Fruit fly (Drosophila melanogaster) whole organism, embryonic: ENCODE measurements around the gene Taf10.

Source experiments
- Atf3 ChIP-seq: fragments of 200-800 bp; sonication (Bioruptor generic); optimal IDR thresholded peaks from 3 replicates; lab custom pipeline; 2016; ENCODE audit warnings: missing biosample characterization, missing genetic modification characterization
- Bgb ChIP-seq: fragments of 200-800 bp; sonication (Bioruptor generic); IDR thresholded peaks from 2 replicates; pipeline ENCODE4 v1.3.6; 2022; ENCODE audit warnings: missing biosample characterization, missing genetic modification characterization; ENCODE audit not compliant: partially characterized antibody
- CG12104 ChIP-seq: fragments of 200-800 bp; sonication (Bioruptor generic); optimal IDR thresholded peaks from 3 replicates; lab custom pipeline; 2016; ENCODE audit warnings: missing biosample characterization, missing genetic modification characterization
- CG12744 ChIP-seq: fragments of 200-800 bp; sonication (Bioruptor generic); optimal IDR thresholded peaks from 2 replicates; lab custom pipeline; 2016; ENCODE audit warnings: missing biosample characterization, missing genetic modification characterization
- CG12769 ChIP-seq: fragments of 200-800 bp; sonication (Bioruptor generic); optimal IDR thresholded peaks from 2 replicates; lab custom pipeline; 2019; ENCODE audit warnings: missing biosample characterization, mild to moderate bottlenecking, missing genetic modification characterization, moderate library complexity
- CG12942 ChIP-seq: fragments of 200-800 bp; sonication (Bioruptor generic); optimal IDR thresholded peaks from 3 replicates; lab custom pipeline; 2016; ENCODE audit warnings: missing biosample characterization, missing genetic modification characterization
- CG13287 ChIP-seq: fragments of 200-800 bp; sonication (Bioruptor generic); IDR thresholded peaks from 2 replicates; pipeline ENCODE4 v1.3.6; 2022; ENCODE audit warnings: missing biosample characterization, missing genetic modification characterization; ENCODE audit not compliant: partially characterized antibody
- CG13296 ChIP-seq: fragments of 200-800 bp; sonication (Bioruptor generic); optimal IDR thresholded peaks from 3 replicates; lab custom pipeline; 2018; ENCODE audit warnings: missing biosample characterization, mild to moderate bottlenecking, missing genetic modification characterization
- CG13624 ChIP-seq: fragments of 200-800 bp; sonication (Bioruptor generic); optimal IDR thresholded peaks from 2 replicates; lab custom pipeline; 2016; ENCODE audit warnings: missing biosample characterization, missing genetic modification characterization
- CG14667 ChIP-seq: fragments of 200-800 bp; sonication (Bioruptor generic); IDR thresholded peaks from 2 replicates; pipeline ENCODE4 v1.3.6; 2022; ENCODE audit warnings: missing biosample characterization, missing genetic modification characterization
- CG14710 ChIP-seq: fragments of 200-800 bp; sonication (Bioruptor generic); optimal IDR thresholded peaks from 3 replicates; lab custom pipeline; 2019; ENCODE audit warnings: missing biosample characterization, mild to moderate bottlenecking, missing genetic modification characterization, moderate library complexity
- CG17568 ChIP-seq: fragments of 200-800 bp; sonication (Bioruptor generic); optimal IDR thresholded peaks from 2 replicates; lab custom pipeline; 2018; ENCODE audit warnings: missing biosample characterization, mild to moderate bottlenecking, missing genetic modification characterization, moderate library complexity
- CG17829 ChIP-seq: fragments of 200-800 bp; optimal IDR thresholded peaks from 2 replicates; lab custom pipeline; 2019; ENCODE audit warnings: missing biosample characterization, mild to moderate bottlenecking, missing genetic modification characterization, moderate library complexity
- CG18262 ChIP-seq: fragments of 200-800 bp; optimal IDR thresholded peaks from 3 replicates; lab custom pipeline; 2019; ENCODE audit warnings: missing biosample characterization, mild to moderate bottlenecking, missing genetic modification characterization, moderate library complexity
- CG30403 ChIP-seq: fragments of 200-800 bp; sonication (Bioruptor generic); optimal IDR thresholded peaks from 3 replicates; lab custom pipeline; 2016; ENCODE audit warnings: missing biosample characterization, missing genetic modification characterization
- CG30431 ChIP-seq: fragments of 200-800 bp; sonication (Bioruptor generic); optimal IDR thresholded peaks from 2 replicates; lab custom pipeline; 2017; ENCODE audit warnings: missing biosample characterization, missing genetic modification characterization
- CG3407 ChIP-seq: fragments of 200-800 bp; sonication (Bioruptor generic); optimal IDR thresholded peaks from 2 replicates; lab custom pipeline; 2018; ENCODE audit warnings: missing biosample characterization, mild to moderate bottlenecking, missing genetic modification characterization
- CG3995 ChIP-seq: fragments of 200-800 bp; sonication (Bioruptor generic); optimal IDR thresholded peaks from 3 replicates; lab custom pipeline; 2016; ENCODE audit warnings: missing biosample characterization, missing genetic modification characterization
- CG42726 ChIP-seq: fragments of 200-800 bp; sonication (Bioruptor generic); IDR thresholded peaks from 2 replicates; pipeline ENCODE4 v1.3.6; 2022; ENCODE audit warnings: missing biosample characterization, missing genetic modification characterization; ENCODE audit not compliant: partially characterized antibody
- CG5180 ChIP-seq: fragments of 200-800 bp; sonication (Bioruptor generic); optimal IDR thresholded peaks from 3 replicates; lab custom pipeline; 2017; ENCODE audit warnings: missing biosample characterization, missing genetic modification characterization, mild to moderate bottlenecking, moderate library complexity, missing genetic modification reagents
- CG7839 ChIP-seq: fragments of 200-800 bp; sonication (Bioruptor generic); optimal IDR thresholded peaks from 3 replicates; lab custom pipeline; 2018; ENCODE audit warnings: missing biosample characterization, mild to moderate bottlenecking, missing genetic modification characterization, moderate library complexity
- CG9817 ChIP-seq: fragments of 200-800 bp; sonication (Bioruptor generic); optimal IDR thresholded peaks from 2 replicates; lab custom pipeline; 2018; ENCODE audit warnings: missing biosample characterization, mild to moderate bottlenecking, missing genetic modification characterization, moderate library complexity
- CTCF ChIP-seq: fragments of 200-800 bp; sonication (Bioruptor generic); optimal IDR thresholded peaks from 2 replicates; lab custom pipeline; 2017; ENCODE audit warnings: missing biosample characterization, mild to moderate bottlenecking, missing genetic modification characterization, moderate library complexity
- Dek ChIP-seq: fragments of 200-800 bp; sonication (Bioruptor generic); optimal IDR thresholded peaks from 3 replicates; lab custom pipeline; 2019; ENCODE audit warnings: missing biosample characterization, mild to moderate bottlenecking, missing genetic modification characterization, moderate library complexity
- Doc2 ChIP-seq: fragments of 200-800 bp; sonication (Bioruptor generic); IDR thresholded peaks from 2 replicates; pipeline ENCODE4 v1.3.6; 2022; ENCODE audit warnings: missing biosample characterization, missing genetic modification characterization
- Gug ChIP-seq: fragments of 200-800 bp; sonication (Bioruptor generic); IDR thresholded peaks from 4 replicates; pipeline ENCODE4 v1.3.6; 2022; ENCODE audit warnings: missing biosample characterization, missing genetic modification characterization
- Hr51 ChIP-seq, 2 experiments: fragments of 200-800 bp; sonication (Bioruptor generic); optimal IDR thresholded peaks; 2 replicates in 1 of 2; 3 replicates in 1 of 2; lab custom pipeline; 2016 to 2018; ENCODE audit warnings: missing biosample characterization in 2 of 2, missing genetic modification characterization in 2 of 2, mild to moderate bottlenecking in 1 of 2, moderate library complexity in 1 of 2
- Meics ChIP-seq: fragments of 200-800 bp; sonication (Bioruptor generic); optimal IDR thresholded peaks from 2 replicates; lab custom pipeline; 2017; ENCODE audit warnings: missing biosample characterization, mild to moderate bottlenecking, missing genetic modification characterization
- Tbp ChIP-seq: fragments of >200 bp; optimal IDR thresholded peaks from 2 replicates; lab custom pipeline; 2018; ENCODE audit warnings: missing biosample characterization, missing genetic modification characterization
- Xrp1 ChIP-seq: fragments of 200-800 bp; sonication (Bioruptor generic); IDR thresholded peaks from 2 replicates; pipeline ENCODE4 v1.3.6; 2022; ENCODE audit warnings: missing biosample characterization, missing genetic modification characterization
- ab ChIP-seq: fragments of 200-800 bp; sonication (Bioruptor generic); optimal IDR thresholded peaks from 2 replicates; lab custom pipeline; 2016; ENCODE audit warnings: missing biosample characterization, missing genetic modification characterization
- ac ChIP-seq: fragments of 200-800 bp; sonication (Bioruptor generic); optimal IDR thresholded peaks from 3 replicates; lab custom pipeline; 2017; ENCODE audit warnings: missing biosample characterization, mild to moderate bottlenecking, missing genetic modification characterization
- al ChIP-seq: fragments of 200-800 bp; sonication (Bioruptor generic); IDR thresholded peaks from 2 replicates; pipeline ENCODE4 v1.3.6; 2022; ENCODE audit warnings: missing biosample characterization, missing genetic modification characterization
- chm ChIP-seq: fragments of 200-800 bp; sonication (Bioruptor generic); IDR thresholded peaks from 2 replicates; pipeline ENCODE4 v1.3.6; 2022; ENCODE audit warnings: missing biosample characterization, missing genetic modification characterization
- ci ChIP-seq: fragments of 200-800 bp; sonication (Bioruptor generic); IDR thresholded peaks from 3 replicates; pipeline ENCODE4 v1.3.6; 2022; ENCODE audit warnings: missing biosample characterization, missing genetic modification characterization
- croc ChIP-seq: fragments of 200-800 bp; sonication (Bioruptor generic); conservative IDR thresholded peaks from 3 replicates; pipeline ENCODE4 v1.3.6; 2022; ENCODE audit warnings: missing biosample characterization, missing genetic modification characterization
- dysf ChIP-seq: fragments of 200-800 bp; sonication (Bioruptor generic); IDR thresholded peaks from 3 replicates; pipeline ENCODE4 v1.3.6; 2022; ENCODE audit warnings: missing biosample characterization, missing genetic modification characterization
- esg ChIP-seq: fragments of 200-800 bp; sonication (Bioruptor generic); conservative IDR thresholded peaks from 2 replicates; pipeline ENCODE4 v1.3.6; 2022; ENCODE audit warnings: missing biosample characterization, missing genetic modification characterization
- fd3F ChIP-seq: fragments of 200-800 bp; sonication (Bioruptor generic); optimal IDR thresholded peaks from 2 replicates; lab custom pipeline; 2018; ENCODE audit warnings: missing biosample characterization, mild to moderate bottlenecking, missing genetic modification characterization, moderate library complexity
- gcm2 ChIP-seq: fragments of 200-800 bp; sonication (Bioruptor generic); optimal IDR thresholded peaks from 2 replicates; lab custom pipeline; 2016; ENCODE audit warnings: missing biosample characterization, missing genetic modification characterization
- gt ChIP-seq: fragments of 200-800 bp; sonication (Bioruptor generic); IDR thresholded peaks from 2 replicates; pipeline ENCODE4 v1.3.6; 2022; ENCODE audit warnings: missing biosample characterization, missing genetic modification characterization
- jumu ChIP-seq: fragments of 200-800 bp; sonication (Bioruptor generic); optimal IDR thresholded peaks from 3 replicates; lab custom pipeline; 2016; ENCODE audit warnings: missing biosample characterization, missing genetic modification characterization
- ken ChIP-seq: fragments of 200-800 bp; sonication (Bioruptor generic); IDR thresholded peaks from 3 replicates; pipeline ENCODE4 v1.3.6; 2022; ENCODE audit warnings: missing biosample characterization, missing genetic modification characterization
- klu ChIP-seq: fragments of 200-800 bp; sonication (Bioruptor generic); IDR thresholded peaks from 2 replicates; pipeline ENCODE4 v1.3.6; 2022; ENCODE audit warnings: missing biosample characterization, missing genetic modification characterization
- knrl ChIP-seq: fragments of 200-800 bp; sonication (Bioruptor generic); IDR thresholded peaks from 3 replicates; pipeline ENCODE4 v1.3.6; 2022; ENCODE audit warnings: missing biosample characterization, missing genetic modification characterization; ENCODE audit not compliant: partially characterized antibody
- lab ChIP-seq: fragments of 200-800 bp; sonication (Bioruptor generic); optimal IDR thresholded peaks from 3 replicates; lab custom pipeline; 2017; ENCODE audit warnings: missing biosample characterization, missing genetic modification characterization, mild to moderate bottlenecking, moderate library complexity, missing genetic modification reagents
- lov ChIP-seq, 2 experiments: fragments of 200-800 bp in 1 of 2; fragments of >200 bp in 1 of 2; sonication (Bioruptor generic) in 1 of 2; IDR thresholded peaks in 1 of 2; optimal IDR thresholded peaks in 1 of 2; 2 replicates in 1 of 2; 3 replicates in 1 of 2; pipeline versions ENCODE4 v1.3.6 to Lab custom; 2017 to 2022; ENCODE audit warnings: missing biosample characterization in 1 of 2, missing genetic modification characterization in 1 of 2
- maf-S ChIP-seq: fragments of 200-800 bp; sonication (Bioruptor generic); optimal IDR thresholded peaks from 2 replicates; lab custom pipeline; 2016; ENCODE audit warnings: missing biosample characterization, missing genetic modification characterization
- nerfin-2 ChIP-seq: fragments of 200-800 bp; sonication (Bioruptor generic); IDR thresholded peaks from 2 replicates; pipeline ENCODE4 v1.3.6; 2022; ENCODE audit warnings: missing biosample characterization, missing genetic modification characterization; ENCODE audit not compliant: partially characterized antibody
- seq ChIP-seq: fragments of 200-800 bp; sonication (Bioruptor generic); IDR thresholded peaks from 2 replicates; pipeline ENCODE4 v1.3.6; 2022; ENCODE audit warnings: missing biosample characterization, missing genetic modification characterization
- tap ChIP-seq: fragments of 200-800 bp; optimal IDR thresholded peaks from 3 replicates; lab custom pipeline; 2019; ENCODE audit warnings: missing biosample characterization, mild to moderate bottlenecking, missing genetic modification characterization, moderate library complexity

The Taf10 gene

DNA sequence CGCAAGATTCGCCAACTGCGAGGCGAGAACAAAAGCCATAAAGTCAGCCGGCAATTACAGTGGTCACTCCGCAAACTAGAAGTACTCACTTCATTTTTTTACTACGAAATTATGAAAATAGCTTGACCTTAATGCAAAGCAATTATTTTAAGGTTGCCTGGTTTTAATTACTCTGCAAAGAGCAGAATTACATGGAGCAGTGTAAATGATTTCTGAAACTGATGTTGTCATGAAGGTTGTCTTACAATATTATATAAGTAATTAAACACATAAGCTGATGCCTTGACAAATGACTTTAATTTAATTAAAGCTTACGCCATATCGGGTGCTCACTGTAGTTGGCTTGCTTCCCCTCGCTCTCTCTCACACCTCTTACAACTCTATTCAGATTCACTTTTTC, 33.5 kb upstream of the Taf10 start (continued):
- TF ChIP-seq CG18262 (tag; lab: Kevin White, UChicago): peak; percentile 33
- TF ChIP-seq Hr51 (GFP tag; optimal IDR thresholded peaks at IDR 0.05; lab: Kevin White, UChicago): peak; percentile 18 to 62
- no peak for TF ChIP-seq CG5180 (GFP tag; lab: Kevin White, UChicago)
- TF ChIP-seq croc (GFP tag; lab: Robert Waterston, UW): 0 out of 3 replicates have a peak, but pooled peaks have one; percentile 21
- TF ChIP-seq CG14667 (GFP tag; lab: Robert Waterston, UW): no peak
- TF ChIP-seq CG9817: peak; percentile 57
- no peak for TF ChIP-seq Doc2 (GFP tag; lab: Robert Waterston, UW)
- no peak for TF ChIP-seq CG12942 (GFP tag; lab: Kevin White, UChicago)
- TF ChIP-seq maf-S (GFP tag; lab: Kevin White, UChicago): peak; percentile 21
- TF ChIP-seq chm (GFP tag; lab: Robert Waterston, UW): no peak
- TF ChIP-seq Gug (GFP tag; lab: Robert Waterston, UW): peak; percentile 4; the same call in 1 of the 4 replicates
- TF ChIP-seq lov (optimal IDR thresholded peaks at IDR 0.05; lab: Kevin White, UChicago): no peak
- no peak for TF ChIP-seq lov (GFP tag; IDR thresholded peaks at IDR 0.05; lab: Robert Waterston, UW)
- TF ChIP-seq CG14710 (tag; lab: Kevin White, UChicago): no peak
- peak; percentile 67 for TF ChIP-seq CG13624
- TF ChIP-seq klu (GFP tag; lab: Robert Waterston, UW): no peak
- no peak for TF ChIP-seq jumu
- TF ChIP-seq gt (GFP tag; lab: Robert Waterston, UW): no peak
- no peak for TF ChIP-seq CTCF
- no peak for TF ChIP-seq CG13287
- TF ChIP-seq ken (GFP tag; lab: Robert Waterston, UW): no peak
- TF ChIP-seq lab (GFP tag; lab: Kevin White, UChicago): peak; percentile 74
- peak; percentile 58 for TF ChIP-seq CG30403
- TF ChIP-seq esg (GFP tag; lab: Robert Waterston, UW): peak; percentile 39
- TF ChIP-seq al: peak; percentile 67
- TF ChIP-seq ab (GFP tag; lab: Kevin White, UChicago): no peak
- TF ChIP-seq Dek (tag; lab: Kevin White, UChicago): peak; percentile 12
- TF ChIP-seq CG7839 (tag; lab: Kevin White, UChicago): peak; percentile 68
- TF ChIP-seq CG3995 (GFP tag; lab: Kevin White, UChicago): peak; percentile 16
- TF ChIP-seq CG42726: no peak
- no peak for TF ChIP-seq CG17568 (GFP tag; lab: Kevin White, UChicago)
- TF ChIP-seq gcm2: peak; percentile 2
- TF ChIP-seq CG30431 (GFP tag; lab: Kevin White, UChicago): no peak
- no peak for TF ChIP-seq Atf3 (GFP tag; lab: Kevin White, UChicago)
- TF ChIP-seq Bgb (GFP tag; lab: Robert Waterston, UW): no peak
- no peak for TF ChIP-seq CG3407
- TF ChIP-seq Meics: peak; percentile 67
- no peak for TF ChIP-seq CG17829 (tag; lab: Kevin White, UChicago)
- peak; percentile 69; the same call in 2 of the 3 replicates for TF ChIP-seq dysf (GFP tag; lab: Robert Waterston, UW)
- peak; percentile 17 for TF ChIP-seq CG12104 (GFP tag; lab: Kevin White, UChicago)
- no peak for TF ChIP-seq knrl (GFP tag; lab: Robert Waterston, UW)
- no peak for TF ChIP-seq ac (GFP tag; lab: Kevin White, UChicago)
- TF ChIP-seq nerfin-2 (GFP tag; lab: Robert Waterston, UW): no peak
- peak; percentile 50 for TF ChIP-seq CG12769
- no peak for TF ChIP-seq ci (GFP tag; lab: Robert Waterston, UW)
- no peak for TF ChIP-seq Tbp (GFP tag; lab: Kevin White, UChicago)
- TF ChIP-seq CG12744 (GFP tag; lab: Kevin White, UChicago): peak; percentile 23
- no peak for TF ChIP-seq seq (GFP tag; lab: Robert Waterston, UW)
- peak; percentile 45 for TF ChIP-seq fd3F (GFP tag; lab: Kevin White, UChicago)
- peak; percentile 66 for TF ChIP-seq CG13296 (GFP tag; lab: Kevin White, UChicago)
- TF ChIP-seq tap (tag; lab: Kevin White, UChicago): no peak
- TF ChIP-seq Xrp1: no peak
